Fruit fly (Drosophila melanogaster) whole organism, prepupa: Measurements from ENCODE around the gene RunxA.

Experiments
- CG3919 ChIP-seq: fragments of 200-800 bp; sonication (Bioruptor generic); optimal IDR thresholded peaks from 3 replicates; lab custom pipeline; 2016; ENCODE audit warnings: missing biosample characterization, missing genetic modification characterization
- CG6808 ChIP-seq: fragments of 200-800 bp; sonication (Bioruptor generic); optimal IDR thresholded peaks from 3 replicates; lab custom pipeline; 2017; ENCODE audit warnings: missing biosample characterization, missing genetic modification characterization, mild to moderate bottlenecking, moderate library complexity, missing genetic modification reagents
- Sox102F ChIP-seq: fragments of 200-800 bp; sonication (Bioruptor generic); optimal IDR thresholded peaks from 2 replicates; lab custom pipeline; 2016; ENCODE audit warnings: missing biosample characterization, mild to moderate bottlenecking, missing genetic modification characterization

- no peak for TF ChIP-seq CG3919 (GFP tag; lab: Kevin White, UChicago)
- TF ChIP-seq Sox102F (GFP tag; lab: Kevin White, UChicago) = no peak
- TF ChIP-seq CG6808 = no peak
Measured at dm6 chrX:20612979-20613378, 10.6 kb downstream of the RunxA start.
